Worm (Caenorhabditis elegans) whole organism, L4 larva: Measurements from ENCODE around the gene F55C5.17.

Source experiments
- D1046.2 ChIP-seq: fragments of 200-800 bp; sonication (Bioruptor generic); IDR thresholded peaks from 2 replicates; pipeline ENCODE4 v1.3.6; 2022; ENCODE audit warnings: missing genetic modification characterization, missing compliant biosample characterization
- F10B5.3 ChIP-seq: sonication (generic microtip); optimal IDR thresholded peaks from 2 replicates; lab custom pipeline; 2016; ENCODE audit warnings: mild to moderate bottlenecking, missing genetic modification characterization, missing compliant biosample characterization
- T20F7.1 ChIP-seq: fragments of 200-800 bp; sonication (Bioruptor generic); optimal IDR thresholded peaks from 2 replicates; lab custom pipeline; 2018; ENCODE audit warnings: mild to moderate bottlenecking, missing genetic modification characterization, missing compliant biosample characterization
- Y105C5A.15 ChIP-seq: fragments of 200-800 bp; sonication (Bioruptor generic); IDR thresholded peaks from 2 replicates; pipeline ENCODE4 v1.3.6; 2022; ENCODE audit warnings: missing genetic modification characterization, missing compliant biosample characterization
- Y75B8A.6 ChIP-seq: fragments of 200-800 bp; sonication (Bioruptor generic); IDR thresholded peaks from 2 replicates; pipeline ENCODE4 v1.3.6; 2022; ENCODE audit warnings: missing genetic modification reagents, missing genetic modification characterization, missing compliant biosample characterization
- ZK546.5 ChIP-seq, 2 experiments: sonication (generic microtip); optimal IDR thresholded peaks; 2 replicates each; lab custom pipeline; 2017; ENCODE audit warnings: missing biosample characterization in 2 of 2, missing genetic modification characterization in 2 of 2
- aha-1 ChIP-seq: fragments of 150-350 bp; peaks from one replicate; lab custom pipeline; 2014; ENCODE audit warnings: missing biosample characterization, missing genetic modification characterization
- aly-2 ChIP-seq: sonication (generic microtip); optimal IDR thresholded peaks from 2 replicates; lab custom pipeline; 2018; ENCODE audit warnings: missing biosample characterization, missing genetic modification characterization
- ama-1 ChIP-seq: fragments of 150-350 bp; optimal IDR thresholded peaks from 2 replicates; lab custom pipeline; 2014; ENCODE audit warnings: inconsistent platforms, mixed read lengths
- attf-4 ChIP-seq: sonication (generic microtip); optimal IDR thresholded peaks from 3 replicates; lab custom pipeline; 2017; ENCODE audit warnings: missing biosample characterization, missing genetic modification characterization
- ceh-32 ChIP-seq: sonication (generic microtip); optimal IDR thresholded peaks from 2 replicates; lab custom pipeline; 2016; ENCODE audit warnings: mild to moderate bottlenecking, missing genetic modification characterization, missing compliant biosample characterization; ENCODE audit not compliant: poor library complexity
- ceh-44 ChIP-seq: fragments of 200-800 bp; sonication (Bioruptor generic); IDR thresholded peaks from 2 replicates; pipeline ENCODE4 v1.3.6; 2022; ENCODE audit warnings: missing genetic modification reagents, missing genetic modification characterization, missing compliant biosample characterization
- ceh-62 ChIP-seq: sonication (generic microtip); optimal IDR thresholded peaks from 2 replicates; lab custom pipeline; 2017; ENCODE audit warnings: missing biosample characterization, missing genetic modification characterization
- ceh-82 ChIP-seq: sonication (generic microtip); optimal IDR thresholded peaks from 2 replicates; lab custom pipeline; 2017; ENCODE audit warnings: missing biosample characterization, missing genetic modification characterization
- ces-1 ChIP-seq: fragments of 150-350 bp; sonication (generic microtip); optimal IDR thresholded peaks from 4 replicates; lab custom pipeline; 2014; ENCODE audit warnings: missing biosample characterization, missing genetic modification reagents, missing genetic modification characterization
- ctbp-1 ChIP-seq: fragments of 200-800 bp; sonication (Bioruptor generic); IDR thresholded peaks from 2 replicates; pipeline ENCODE4 v1.3.6; 2022; ENCODE audit warnings: missing genetic modification reagents, missing genetic modification characterization, missing compliant biosample characterization
- daf-16 ChIP-seq, 3 experiments: sonication (generic microtip); optimal IDR thresholded peaks; 2 replicates each; lab custom pipeline; 2016 to 2017; ENCODE audit warnings: missing genetic modification characterization in 3 of 3, missing genetic modification reagents in 3 of 3, mild to moderate bottlenecking in 2 of 3, missing compliant biosample characterization in 2 of 3, missing biosample characterization in 1 of 3, moderate library complexity in 1 of 3
- daf-19 ChIP-seq: fragments of 200-800 bp; sonication (Bioruptor generic); conservative IDR thresholded peaks from 2 replicates; pipeline ENCODE4 v1.3.6; 2022; ENCODE audit warnings: missing genetic modification characterization, missing compliant biosample characterization
- dmd-6 ChIP-seq: fragments of 200-800 bp; sonication (Bioruptor generic); IDR thresholded peaks from 2 replicates; pipeline ENCODE4 v1.3.6; 2022; ENCODE audit warnings: missing genetic modification reagents, missing genetic modification characterization, missing compliant biosample characterization
- dmd-8 ChIP-seq: fragments of 200-800 bp; sonication (Bioruptor generic); IDR thresholded peaks from 2 replicates; pipeline ENCODE4 v1.3.6; 2022; ENCODE audit warnings: missing genetic modification characterization, missing compliant biosample characterization
- dpl-1 ChIP-seq: fragments of 150-350 bp; optimal IDR thresholded peaks from 2 replicates; lab custom pipeline; 2014; ENCODE audit warnings: missing biosample characterization, missing genetic modification reagents, missing genetic modification characterization
- duxl-1 ChIP-seq: sonication (generic microtip); optimal IDR thresholded peaks from 2 replicates; lab custom pipeline; 2016; ENCODE audit warnings: mild to moderate bottlenecking, missing genetic modification characterization, moderate library complexity, missing compliant biosample characterization; ENCODE audit not compliant: poor library complexity
- egl-27 ChIP-seq: sonication (generic microtip); optimal IDR thresholded peaks from 3 replicates; lab custom pipeline; 2017; ENCODE audit warnings: missing biosample characterization, missing genetic modification reagents, missing genetic modification characterization
- hlh-11 ChIP-seq: fragments of 200-800 bp; sonication (Bioruptor generic); optimal IDR thresholded peaks from 2 replicates; lab custom pipeline; 2018; ENCODE audit warnings: mild to moderate bottlenecking, missing genetic modification characterization, missing compliant biosample characterization
- hlh-30 ChIP-seq: sonication (generic microtip); optimal IDR thresholded peaks from 2 replicates; lab custom pipeline; 2017; ENCODE audit warnings: antibody characterized with exemption, mild to moderate bottlenecking, missing genetic modification characterization, missing compliant biosample characterization; ENCODE audit not compliant: insufficient read depth
- lin-15B ChIP-seq: fragments of 150-350 bp; sonication (generic microtip); optimal IDR thresholded peaks from 3 replicates; lab custom pipeline; 2014; ENCODE audit warnings: missing biosample characterization, missing genetic modification characterization
- lin-29 ChIP-seq: fragments of 200-800 bp; sonication (Bioruptor generic); IDR thresholded peaks from 2 replicates; pipeline ENCODE4 v1.3.6; 2022; ENCODE audit warnings: missing genetic modification reagents, missing genetic modification characterization, missing compliant biosample characterization
- lin-38 ChIP-seq: fragments of 200-800 bp; sonication (Bioruptor generic); IDR thresholded peaks from 2 replicates; pipeline ENCODE4 v1.3.6; 2022; ENCODE audit warnings: missing genetic modification reagents, missing genetic modification characterization, missing compliant biosample characterization
- lin-39 ChIP-seq: fragments of 150-350 bp; optimal IDR thresholded peaks from 2 replicates; lab custom pipeline; 2014; ENCODE audit warnings: missing biosample characterization, missing genetic modification reagents, missing genetic modification characterization
- lir-3 ChIP-seq: sonication (generic microtip); optimal IDR thresholded peaks from 2 replicates; lab custom pipeline; 2016; ENCODE audit warnings: mild to moderate bottlenecking, missing genetic modification characterization, missing compliant biosample characterization
- mes-2 ChIP-seq: sonication (generic microtip); optimal IDR thresholded peaks from 2 replicates; lab custom pipeline; 2016; ENCODE audit warnings: missing genotype, mild to moderate bottlenecking, missing genetic modification characterization, missing compliant biosample characterization; ENCODE audit not compliant: poor library complexity, severe bottlenecking
- nhr-11 ChIP-seq: fragments of 150-350 bp; optimal IDR thresholded peaks from 2 replicates; lab custom pipeline; 2014; ENCODE audit warnings: missing biosample characterization, missing genetic modification characterization
- nhr-111 ChIP-seq: fragments of 200-800 bp; sonication (Bioruptor generic); optimal IDR thresholded peaks from 2 replicates; lab custom pipeline; 2018; ENCODE audit warnings: mild to moderate bottlenecking, missing genetic modification characterization, missing compliant biosample characterization
- nhr-42 ChIP-seq: fragments of 200-800 bp; sonication (Bioruptor generic); IDR thresholded peaks from 2 replicates; pipeline ENCODE4 v1.3.6; 2022; ENCODE audit warnings: missing genetic modification characterization, missing compliant biosample characterization
- nhr-6 ChIP-seq: fragments of 150-350 bp; optimal IDR thresholded peaks from 2 replicates; lab custom pipeline; 2014; ENCODE audit warnings: missing biosample characterization, missing genetic modification characterization
- pha-4 ChIP-seq, 2 experiments: fragments of 150-350 bp in 1 of 2; fragments of 200-800 bp in 1 of 2; sonication (Bioruptor generic) in 1 of 2; IDR thresholded peaks in 1 of 2; optimal IDR thresholded peaks in 1 of 2; 2 replicates each; pipeline versions ENCODE4 v1.3.6 to Lab custom; 2014 to 2022; ENCODE audit warnings: missing genetic modification characterization in 2 of 2, missing genetic modification reagents in 2 of 2, missing biosample characterization in 1 of 2, missing compliant biosample characterization in 1 of 2
- php-3 ChIP-seq: fragments of 200-800 bp; sonication (Bioruptor generic); IDR thresholded peaks from 2 replicates; pipeline ENCODE4 v1.3.6; 2022; ENCODE audit warnings: missing genetic modification reagents, missing genetic modification characterization, missing compliant biosample characterization
- rbr-2 ChIP-seq: sonication (generic microtip); optimal IDR thresholded peaks from 2 replicates; lab custom pipeline; 2016; ENCODE audit warnings: missing genotype, missing genetic modification characterization, missing compliant biosample characterization
- saeg-2 ChIP-seq: fragments of 200-800 bp; sonication (Bioruptor generic); IDR thresholded peaks from 2 replicates; pipeline ENCODE4 v1.3.6; 2022; ENCODE audit warnings: missing genetic modification reagents, missing genetic modification characterization, missing compliant biosample characterization
- set-16 ChIP-seq: fragments of 200-800 bp; sonication (Bioruptor generic); IDR thresholded peaks from 2 replicates; pipeline ENCODE4 v1.3.6; 2022; ENCODE audit warnings: missing genetic modification reagents, missing genetic modification characterization, missing compliant biosample characterization
- snpc-1.2 ChIP-seq: fragments of 200-800 bp; sonication (Bioruptor generic); IDR thresholded peaks from 2 replicates; pipeline ENCODE4 v1.3.6; 2022; ENCODE audit warnings: missing genetic modification reagents, missing genetic modification characterization, missing compliant biosample characterization
- snpc-4 ChIP-seq: fragments of 150-350 bp; optimal IDR thresholded peaks from 2 replicates; lab custom pipeline; 2014; ENCODE audit warnings: missing biosample characterization, missing genetic modification characterization
- unc-62 ChIP-seq, 3 experiments: fragments of 150-350 bp in 1 of 3; sonication (generic microtip); optimal IDR thresholded peaks in 2 of 3; peaks in 1 of 3; 1 replicate in 1 of 3; 2 replicates in 2 of 3; lab custom pipeline; 2014 to 2017; ENCODE audit warnings: missing biosample characterization in 3 of 3, missing genetic modification characterization in 3 of 3, missing genetic modification reagents in 3 of 3, missing genotype in 1 of 3
- zag-1 ChIP-seq: fragments of 150-350 bp; optimal IDR thresholded peaks from 2 replicates; lab custom pipeline; 2014; ENCODE audit warnings: missing biosample characterization, missing genetic modification characterization
- zfp-3 ChIP-seq: fragments of 200-800 bp; sonication (Bioruptor generic); conservative IDR thresholded peaks from 2 replicates; pipeline ENCODE4 v1.3.6; 2022; ENCODE audit warnings: missing genetic modification reagents, missing genetic modification characterization, missing compliant biosample characterization

The F55C5.17 gene

ce11 chrV:12261377-12261776, 41.0 kb upstream of the F55C5.17 start, which contains the start of gene tbb-6:
tbb-6 (plus strand) TSS chrV:12261531.
- TF ChIP-seq lin-39 (tag; lab: Kevin White, UChicago) (no peak), aly-2 (no peak)
- TF ChIP-seq, all 104 proteins: peak for 0

ce11 chrV:12263723-12264122, 38.6 kb upstream of the F55C5.17 start, which contains the start of gene ssp-35:
ssp-35 (minus strand) TSS chrV:12263823.
- no peak for TF ChIP-seq daf-19 (GFP tag; lab: Robert Waterston, UW)
- no peak for TF ChIP-seq T20F7.1 (GFP tag; lab: Kevin White, UChicago)
- TF ChIP-seq mes-2 (tag; lab: Kevin White, UChicago): no peak
- TF ChIP-seq ctbp-1 (GFP tag; lab: Robert Waterston, UW): no peak
- TF ChIP-seq egl-27 (tag; lab: Kevin White, UChicago): no peak
- no peak for TF ChIP-seq hlh-11 (tag; lab: Kevin White, UChicago)
- TF ChIP-seq attf-4 (tag; lab: Kevin White, UChicago): no peak
- TF ChIP-seq dmd-6: no peak
- no peak for TF ChIP-seq duxl-1 (tag; lab: Kevin White, UChicago)
- no peak for TF ChIP-seq nhr-11 (tag; lab: Kevin White, UChicago)
- no peak for TF ChIP-seq pha-4 (GFP tag; IDR thresholded peaks at IDR 0.05; lab: Robert Waterston, UW)
- no peak for TF ChIP-seq pha-4 (tag; optimal IDR thresholded peaks at IDR 0.05; lab: Kevin White, UChicago)
- TF ChIP-seq rbr-2 (tag; lab: Kevin White, UChicago): no peak
- TF ChIP-seq set-16 (GFP tag; lab: Robert Waterston, UW): no peak
- TF ChIP-seq zag-1 (tag; lab: Kevin White, UChicago): no peak
- no peak for TF ChIP-seq Y75B8A.6
- TF ChIP-seq lin-29: no peak
- TF ChIP-seq aha-1 (tag; lab: Kevin White, UChicago): no peak
- no peak for TF ChIP-seq nhr-6 (tag; lab: Kevin White, UChicago)
- no peak for TF ChIP-seq snpc-4 (tag; lab: Kevin White, UChicago)

ce11 chrV:12269272-12269767, 33.0 kb upstream of the F55C5.17 start, which contains the start of gene twk-24:
twk-24 (minus strand) TSS chrV:12269322.
- TF ChIP-seq ceh-32: no peak
- TF ChIP-seq daf-16 (GFP tag; optimal IDR thresholded peaks at IDR 0.05; lab: Kevin White, UChicago): peak in 1 of 2 experiments; percentile 23
- no peak for TF ChIP-seq daf-16 (tag; optimal IDR thresholded peaks at IDR 0.05; lab: Kevin White, UChicago)
- TF ChIP-seq hlh-30 (tag; lab: Kevin White, UChicago): peak; percentile 6
- no peak for TF ChIP-seq set-16 (GFP tag; lab: Robert Waterston, UW)
- no peak for TF ChIP-seq ceh-44 (GFP tag; lab: Robert Waterston, UW)
- no peak for TF ChIP-seq snpc-1.2
- TF ChIP-seq nhr-11 (tag; lab: Kevin White, UChicago): peak; percentile 17
- TF ChIP-seq unc-62 (GFP tag; optimal IDR thresholded peaks at IDR 0.05 in 1 of 2; lab: Kevin White, UChicago): no peak
- no peak for TF ChIP-seq unc-62 (tag; optimal IDR thresholded peaks at IDR 0.05; lab: Kevin White, UChicago)
- TF ChIP-seq saeg-2 (GFP tag; lab: Robert Waterston, UW): no peak
- no peak for TF ChIP-seq zfp-3 (GFP tag; lab: Robert Waterston, UW)

- TF ChIP-seq nhr-42 (GFP tag; lab: Robert Waterston, UW): no peak
- no peak for TF ChIP-seq T20F7.1 (GFP tag; lab: Kevin White, UChicago)
- TF ChIP-seq ceh-62: no peak
- peak; percentile 62 for TF ChIP-seq aha-1 (tag; lab: Kevin White, UChicago)
- TF ChIP-seq zag-1 (tag; lab: Kevin White, UChicago): no peak
- TF ChIP-seq php-3: no peak
- no peak for TF ChIP-seq ceh-82 (tag; lab: Kevin White, UChicago)
- no peak for TF ChIP-seq D1046.2 (GFP tag; lab: Robert Waterston, UW)
- no peak for TF ChIP-seq aly-2
- TF ChIP-seq dpl-1: peak; percentile 73
- no peak for TF ChIP-seq F10B5.3
- no peak for TF ChIP-seq attf-4 (tag; lab: Kevin White, UChicago)
- no peak for TF ChIP-seq nhr-111 (GFP tag; lab: Kevin White, UChicago)
- no peak for TF ChIP-seq lir-3
- TF ChIP-seq lin-38: peak; percentile 84
- no peak for TF ChIP-seq Y105C5A.15
- no peak for TF ChIP-seq ces-1 (GFP tag; lab: Kevin White, UChicago)
- TF ChIP-seq ZK546.5 (tag; optimal IDR thresholded peaks at IDR 0.05; lab: Kevin White, UChicago): no peak
- no peak for TF ChIP-seq ama-1
- TF ChIP-seq lin-15B (tag; lab: Kevin White, UChicago): no peak
- no peak for TF ChIP-seq dmd-8 (GFP tag; lab: Robert Waterston, UW)
Measured at ce11 chrV:12271495-12271894, 30.8 kb upstream of the F55C5.17 start, which contains the start of the genes tsfm-1 and capg-2. tsfm-1 (minus strand) TSS chrV:12271551. capg-2 (plus strand) TSS chrV:12271873.
